Worm (Caenorhabditis elegans): ENCODE results near the gene grl-27.
"Not testable (repeated sequence)": the region's sequence is repeated elsewhere in the genome, so short reads cannot be mapped to it uniquely, and the experiment has no call there.

The grl-27 gene

ce11 chrV:3579795-3580194, 4.1 kb upstream of the grl-27 start:
- TF ChIP-seq syd-9 (tag; optimal IDR thresholded peaks at IDR 0.05) (no peak), mec-3 (tag; optimal IDR thresholded peaks at IDR 0.05; ENCODE audit: borderline replicate concordance) (no peak), Y22D7AL.16 (tag; optimal IDR thresholded peaks at IDR 0.05) (no peak), ceh-22 (tag; optimal IDR thresholded peaks at IDR 0.05) (no peak), pag-3 (tag; optimal IDR thresholded peaks at IDR 0.05; ENCODE audit: borderline replicate concordance) (no peak), unc-86 (tag; optimal IDR thresholded peaks at IDR 0.05) (no peak), pqm-1 (tag; optimal IDR thresholded peaks at IDR 0.05) (no peak), unc-55 (GFP tag; optimal IDR thresholded peaks at IDR 0.05) (peak; percentile 2), lim-6 (tag; optimal IDR thresholded peaks at IDR 0.05) (no peak), ama-1 (optimal IDR thresholded peaks at IDR 0.05) (no peak), elt-4 (tag; optimal IDR thresholded peaks at IDR 0.05) (no peak), ceh-18 (tag; optimal IDR thresholded peaks at IDR 0.05) (peak; percentile 41), gmeb-2 (tag; optimal IDR thresholded peaks at IDR 0.05) (no peak), C38D4.7 (GFP tag; optimal IDR thresholded peaks at IDR 0.05) (no peak), nfya-1 (tag; optimal IDR thresholded peaks at IDR 0.05) (peak; percentile 9), ceh-31 (tag; optimal IDR thresholded peaks at IDR 0.05) (no peak), unc-42 (tag; optimal IDR thresholded peaks at IDR 0.05) (no peak), ceh-6 (GFP tag; optimal IDR thresholded peaks at IDR 0.05) (no peak), ceh-14 (tag; optimal IDR thresholded peaks at IDR 0.05) (no peak)

DNA sequence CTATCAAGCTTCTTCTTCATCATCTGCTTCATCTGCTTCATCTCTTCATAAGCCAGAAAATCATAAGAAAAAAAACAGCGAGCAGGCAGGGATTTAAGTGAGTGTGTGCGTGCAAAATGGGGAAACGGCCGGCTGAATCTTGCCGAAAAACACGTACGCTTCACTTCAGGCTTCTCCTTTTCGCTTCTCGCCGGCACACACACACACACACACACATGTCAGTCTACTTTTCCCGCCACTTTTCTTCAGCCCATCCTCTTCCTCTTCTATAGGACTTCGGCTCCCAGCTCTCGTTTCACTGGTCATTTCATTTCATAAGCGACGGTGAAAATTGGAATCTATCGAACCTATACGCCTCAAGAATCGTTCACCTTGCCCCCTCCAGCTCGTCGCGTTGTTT, 3.6 kb upstream of the grl-27 start:
- no peak for TF ChIP-seq syd-9 (tag; optimal IDR thresholded peaks at IDR 0.05)

- TF ChIP-seq fkh-6 (tag; optimal IDR thresholded peaks at IDR 0.05) (no peak), ceh-45 (GFP tag; IDR thresholded peaks at IDR 0.05) (no peak), unc-3 (GFP tag; conservative IDR thresholded peaks at IDR 0.05) (no peak), unc-3 (tag; optimal IDR thresholded peaks at IDR 0.05) (no peak), hlh-15 (tag; optimal IDR thresholded peaks at IDR 0.05) (no peak), pha-4 (tag; optimal IDR thresholded peaks at IDR 0.05) (no peak), dmd-4 (tag; optimal IDR thresholded peaks at IDR 0.05; ENCODE audit: borderline replicate concordance) (no peak), pros-1 (tag; optimal IDR thresholded peaks at IDR 0.05) (no peak), nhr-11 (tag; optimal IDR thresholded peaks at IDR 0.05) (no peak), ceh-2 (tag; optimal IDR thresholded peaks at IDR 0.05) (no peak), nhr-232 (tag; optimal IDR thresholded peaks at IDR 0.05) (no peak), ceh-48 (tag; optimal IDR thresholded peaks at IDR 0.05) (no peak), eyg-1 (tag; optimal IDR thresholded peaks at IDR 0.05) (no peak), odd-2 (tag; optimal IDR thresholded peaks at IDR 0.05) (no peak), madf-2 (tag; optimal IDR thresholded peaks at IDR 0.05) (no peak), hlh-8 (tag; optimal IDR thresholded peaks at IDR 0.05) (no peak), rnt-1 (tag; optimal IDR thresholded peaks at IDR 0.05) (no peak), tbx-2 (tag; optimal IDR thresholded peaks at IDR 0.05) (no peak), hlh-13 (GFP tag; optimal IDR thresholded peaks at IDR 0.05) (no peak), ets-4 (tag; optimal IDR thresholded peaks at IDR 0.05) (no peak)
These were observed 3.2 kb upstream of the grl-27 start, which contains the start of gene pygl-1 for ce11 chrV:3578813-3579212. pygl-1 (plus strand) TSS chrV:3579023.

DNA sequence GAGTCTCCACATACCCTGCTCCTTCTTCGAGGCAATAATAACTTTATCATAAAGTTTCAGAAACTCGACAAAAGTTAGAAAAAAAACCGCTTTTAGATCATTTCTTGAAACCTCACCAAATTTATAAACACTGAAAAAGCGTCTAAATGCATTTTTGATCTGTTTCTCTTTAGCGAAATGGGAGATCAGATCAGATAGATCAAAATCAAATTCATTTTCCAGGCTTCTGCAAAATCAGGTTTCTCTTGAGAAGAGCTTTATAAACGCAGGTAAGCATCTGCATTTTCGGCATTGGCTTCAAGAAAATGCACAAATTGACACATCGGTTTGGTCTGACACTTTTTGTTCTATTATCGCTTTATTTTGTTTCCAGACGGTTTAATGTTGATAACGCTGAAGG, 3.3 kb downstream of the grl-27 start, which contains the start of gene F40C5.1:
F40C5.1 (plus strand) TSS at position 301 of the 400 bp plus-strand sequence.
- not testable (repeated sequence) for TF ChIP-seq fax-1, ceh-18, ahr-1 (tag; optimal IDR thresholded peaks at IDR 0.05)

Measured in whole organism, late embryonic.